Worm (Caenorhabditis elegans): ENCODE data around the gene F22E12.1.

Gene F22E12.1

DNA sequence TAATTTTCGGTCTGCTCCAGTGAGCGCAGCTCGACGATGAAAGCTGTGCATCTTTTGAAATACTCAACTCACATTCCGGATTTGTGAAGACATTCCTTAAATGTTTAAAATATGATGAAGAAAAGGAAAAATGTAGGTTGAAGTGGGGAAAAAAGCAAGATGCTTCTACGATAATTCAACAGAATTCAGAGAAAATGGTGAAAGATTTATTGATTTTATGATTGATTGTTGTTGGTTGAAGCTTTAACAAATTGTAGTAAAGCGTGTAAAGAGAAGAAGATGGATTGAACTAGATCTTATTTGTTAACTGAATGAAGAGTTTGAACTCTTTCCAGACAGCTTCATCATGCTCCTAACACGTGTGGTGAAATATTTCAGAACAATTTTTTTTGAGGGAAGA lies 32.9 kb upstream of the F22E12.1 start, which contains the start of gene ncx-5:
TSS of gene ncx-5 (minus strand) at position 101 of the 400 bp plus-strand sequence.
- TF ChIP-seq scrt-1 (GFP tag; IDR thresholded peaks at IDR 0.05) (no peak), F13C5.2 (tag; optimal IDR thresholded peaks at IDR 0.05) (no peak), tbx-37 (GFP tag; conservative IDR thresholded peaks at IDR 0.05) (no peak), ama-1 (optimal IDR thresholded peaks at IDR 0.05) (no peak)

DNA sequence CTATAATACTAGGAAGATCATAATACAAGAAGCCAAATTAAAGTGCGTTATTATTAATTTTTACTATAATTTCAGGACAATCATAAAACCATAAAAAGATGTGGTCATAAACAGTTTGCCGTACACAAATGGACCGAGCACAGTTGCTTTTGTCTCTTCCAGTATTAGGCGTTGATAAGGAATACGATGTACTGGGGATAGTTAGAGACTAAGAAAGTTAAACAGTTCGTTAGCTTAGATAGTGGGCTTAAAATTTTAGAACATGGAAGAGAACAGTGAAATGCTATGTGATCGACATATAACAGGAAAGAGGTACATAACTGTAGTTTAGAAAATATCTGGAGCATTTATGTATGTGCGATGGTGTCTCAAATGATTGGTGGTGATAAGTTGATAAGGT lies 28.2 kb upstream of the F22E12.1 start:
- TF ChIP-seq F13C5.2 (tag; optimal IDR thresholded peaks at IDR 0.05) (no peak), scrt-1 (GFP tag; IDR thresholded peaks at IDR 0.05) (no peak), sea-1 (GFP tag; conservative IDR thresholded peaks at IDR 0.05) (no peak), pes-1 (GFP tag; IDR thresholded peaks at IDR 0.05) (no peak), tbx-11 (GFP tag; IDR thresholded peaks at IDR 0.05) (no peak), ama-1 (optimal IDR thresholded peaks at IDR 0.05) (no peak), hmg-4 (GFP tag; optimal IDR thresholded peaks at IDR 0.05) (no peak), B0310.2 (tag; optimal IDR thresholded peaks at IDR 0.05) (no peak), ceh-36 (tag; optimal IDR thresholded peaks at IDR 0.05) (no peak), ceh-13 (GFP tag; optimal IDR thresholded peaks at IDR 0.05) (no peak), ets-7 (tag; optimal IDR thresholded peaks at IDR 0.05) (no peak), hnd-1 (tag; optimal IDR thresholded peaks at IDR 0.05) (no peak), flt-1 (GFP tag; IDR thresholded peaks at IDR 0.05) (no peak), aly-1 (tag; optimal IDR thresholded peaks at IDR 0.05) (no peak), hmbx-1 (tag; optimal IDR thresholded peaks at IDR 0.05) (no peak), tra-4 (tag; optimal IDR thresholded peaks at IDR 0.05) (no peak), tbx-37 (GFP tag; conservative IDR thresholded peaks at IDR 0.05) (no peak)

DNA sequence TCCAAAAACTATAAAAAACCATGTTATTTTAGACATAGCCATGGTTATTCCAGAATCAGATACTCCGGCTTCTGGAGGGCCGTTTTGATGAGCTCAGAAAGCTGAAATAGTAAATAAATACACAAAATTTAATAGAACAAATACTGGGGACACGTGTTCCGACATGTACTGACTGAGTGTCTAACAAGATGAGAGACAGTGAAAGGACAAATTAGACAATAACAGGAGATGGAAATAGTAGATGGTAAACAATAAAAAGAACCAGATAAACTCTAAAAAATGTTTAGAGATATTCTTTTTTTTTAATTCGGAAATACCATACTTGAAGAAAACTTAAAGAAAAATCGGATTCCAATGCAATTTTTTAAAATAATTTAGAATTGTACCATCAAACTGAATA lies 27.5 kb upstream of the F22E12.1 start, which contains the start of gene Y32F6B.1:
TSS of gene Y32F6B.1 (minus strand) at position 101 of the 400 bp plus-strand sequence.
- TF ChIP-seq tbx-37 (GFP tag; conservative IDR thresholded peaks at IDR 0.05) (no peak), ceh-13 (GFP tag; optimal IDR thresholded peaks at IDR 0.05) (no peak), hnd-1 (tag; optimal IDR thresholded peaks at IDR 0.05) (no peak), B0310.2 (tag; optimal IDR thresholded peaks at IDR 0.05) (no peak), hmg-4 (GFP tag; optimal IDR thresholded peaks at IDR 0.05) (no peak), ceh-36 (tag; optimal IDR thresholded peaks at IDR 0.05) (no peak), flt-1 (GFP tag; IDR thresholded peaks at IDR 0.05) (no peak), F13C5.2 (tag; optimal IDR thresholded peaks at IDR 0.05) (no peak), ama-1 (optimal IDR thresholded peaks at IDR 0.05) (no peak), tbx-11 (GFP tag; IDR thresholded peaks at IDR 0.05) (no peak), tra-4 (tag; optimal IDR thresholded peaks at IDR 0.05) (no peak), aly-1 (tag; optimal IDR thresholded peaks at IDR 0.05) (no peak), sea-1 (GFP tag; conservative IDR thresholded peaks at IDR 0.05) (no peak), pes-1 (GFP tag; IDR thresholded peaks at IDR 0.05) (no peak), scrt-1 (GFP tag; IDR thresholded peaks at IDR 0.05) (no peak), ets-7 (tag; optimal IDR thresholded peaks at IDR 0.05) (no peak), hmbx-1 (tag; optimal IDR thresholded peaks at IDR 0.05) (no peak)

DNA sequence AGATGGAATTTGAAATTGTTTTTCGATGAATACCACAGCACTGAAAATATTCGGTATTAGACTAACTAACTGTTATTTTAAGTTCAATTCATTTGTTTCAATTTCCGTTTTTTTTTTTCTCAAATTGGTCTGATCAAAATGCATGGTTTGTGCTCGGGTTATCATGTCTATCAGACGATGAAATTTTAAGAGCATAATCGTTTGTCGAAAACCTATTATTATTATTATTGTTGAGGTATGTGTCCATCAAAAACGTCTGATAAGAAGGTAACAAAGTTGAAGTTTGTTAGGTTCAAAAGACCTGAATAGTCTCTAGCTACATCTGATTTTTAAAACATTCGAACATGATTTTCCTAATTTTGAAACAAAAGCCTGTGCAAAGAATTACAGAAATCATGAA lies 26.8 kb upstream of the F22E12.1 start:
- TF ChIP-seq hmg-4 (GFP tag; optimal IDR thresholded peaks at IDR 0.05) (no peak), tra-4 (tag; optimal IDR thresholded peaks at IDR 0.05) (no peak), tbx-11 (GFP tag; IDR thresholded peaks at IDR 0.05) (no peak), hnd-1 (tag; optimal IDR thresholded peaks at IDR 0.05) (no peak)

DNA sequence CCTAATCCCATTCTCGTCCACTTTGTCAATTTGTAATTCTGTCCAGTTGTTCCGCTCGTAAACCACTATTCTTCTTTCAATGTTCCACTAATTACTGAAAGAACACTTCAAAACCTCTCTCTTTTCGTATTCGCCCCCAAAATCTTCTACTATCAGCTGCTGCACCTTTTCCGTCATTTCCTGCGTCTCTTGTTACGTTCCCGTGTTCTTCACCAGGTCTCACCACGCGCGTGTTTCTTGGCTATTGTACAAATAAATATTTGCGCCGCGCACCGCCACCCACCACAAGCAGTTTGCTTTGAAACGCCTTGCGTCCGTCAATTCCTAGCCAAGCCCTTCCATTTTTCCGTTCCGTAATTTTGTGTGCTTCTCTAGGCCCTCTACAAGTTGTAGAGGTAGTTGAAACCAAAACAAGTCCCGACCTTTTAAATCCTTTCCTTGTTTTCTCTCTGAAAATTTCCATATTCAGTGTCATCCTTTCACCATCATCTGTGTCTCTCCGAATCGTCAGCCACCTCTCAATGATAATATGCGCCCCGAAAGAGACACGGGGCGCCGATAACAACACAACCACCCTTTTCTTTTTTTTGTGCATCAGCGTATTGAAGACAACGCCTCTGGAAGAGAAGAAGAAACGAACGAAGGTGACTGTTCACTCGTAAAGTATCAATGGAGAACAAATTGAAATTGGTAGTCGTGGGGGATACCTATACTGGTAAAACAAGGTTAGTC lies 21.1 kb upstream of the F22E12.1 start, which contains the start of the genes crp-1 and Y32F6B.9:
TSS of gene crp-1 (plus strand) at position 468 of the 732 bp plus-strand sequence.
TSS of gene Y32F6B.9 (plus strand) at position 603 of the 732 bp plus-strand sequence.
- TF ChIP-seq hnd-1 (tag; optimal IDR thresholded peaks at IDR 0.05) (no peak), pes-1 (GFP tag; IDR thresholded peaks at IDR 0.05) (no peak), aly-1 (tag; optimal IDR thresholded peaks at IDR 0.05) (no peak), B0310.2 (tag; optimal IDR thresholded peaks at IDR 0.05) (no peak), sea-1 (GFP tag; conservative IDR thresholded peaks at IDR 0.05) (no peak), ama-1 (optimal IDR thresholded peaks at IDR 0.05) (no peak), tbx-11 (GFP tag; IDR thresholded peaks at IDR 0.05) (no peak), ceh-36 (tag; optimal IDR thresholded peaks at IDR 0.05) (no peak), tra-4 (tag; optimal IDR thresholded peaks at IDR 0.05) (no peak), scrt-1 (GFP tag; IDR thresholded peaks at IDR 0.05) (no peak), hmg-4 (GFP tag; optimal IDR thresholded peaks at IDR 0.05) (no peak), tbx-37 (GFP tag; conservative IDR thresholded peaks at IDR 0.05) (no peak), flt-1 (GFP tag; IDR thresholded peaks at IDR 0.05) (no peak)

DNA sequence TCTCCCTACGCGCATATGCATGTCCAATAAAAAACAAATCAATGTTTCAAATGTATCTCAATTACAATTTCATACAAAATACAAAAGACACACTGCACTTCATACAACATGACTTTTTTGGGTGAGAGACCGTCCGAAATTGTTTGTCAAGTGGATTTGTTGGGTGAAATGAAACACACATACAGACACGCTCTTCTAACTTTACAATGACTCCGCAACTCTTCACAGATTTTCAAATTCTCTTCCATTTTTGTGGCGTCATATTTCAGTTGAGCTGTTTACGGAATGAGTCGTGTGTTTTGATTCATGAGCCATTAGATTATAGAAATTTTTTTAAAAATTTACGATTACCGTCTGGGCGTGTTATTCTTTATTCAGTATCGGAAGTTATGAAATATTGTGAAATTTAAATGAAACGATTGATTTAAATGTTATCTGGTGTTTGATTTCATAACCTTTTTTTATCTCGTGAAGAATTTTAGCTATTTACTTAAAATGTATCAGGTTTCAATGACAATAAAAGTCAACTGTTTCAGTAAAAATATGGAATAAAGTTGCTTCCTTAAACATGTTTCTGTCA lies 19.8 kb upstream of the F22E12.1 start:
- TF ChIP-seq hnd-1 (tag; optimal IDR thresholded peaks at IDR 0.05) = no peak
- no peak for TF ChIP-seq sea-1 (GFP tag; conservative IDR thresholded peaks at IDR 0.05)
- TF ChIP-seq tbx-37 (GFP tag; conservative IDR thresholded peaks at IDR 0.05) = no peak
- TF ChIP-seq tbx-11 (GFP tag; IDR thresholded peaks at IDR 0.05) = no peak
- no peak for TF ChIP-seq flt-1 (GFP tag; IDR thresholded peaks at IDR 0.05)
- TF ChIP-seq hmbx-1 (tag; optimal IDR thresholded peaks at IDR 0.05) = no peak
- TF ChIP-seq aly-1 (tag; optimal IDR thresholded peaks at IDR 0.05) = no peak
- no peak for TF ChIP-seq ceh-13 (GFP tag; optimal IDR thresholded peaks at IDR 0.05)
- no peak for TF ChIP-seq ceh-36 (tag; optimal IDR thresholded peaks at IDR 0.05)
- no peak for TF ChIP-seq ets-7 (tag; optimal IDR thresholded peaks at IDR 0.05)
- no peak for TF ChIP-seq tra-4 (tag; optimal IDR thresholded peaks at IDR 0.05)

DNA sequence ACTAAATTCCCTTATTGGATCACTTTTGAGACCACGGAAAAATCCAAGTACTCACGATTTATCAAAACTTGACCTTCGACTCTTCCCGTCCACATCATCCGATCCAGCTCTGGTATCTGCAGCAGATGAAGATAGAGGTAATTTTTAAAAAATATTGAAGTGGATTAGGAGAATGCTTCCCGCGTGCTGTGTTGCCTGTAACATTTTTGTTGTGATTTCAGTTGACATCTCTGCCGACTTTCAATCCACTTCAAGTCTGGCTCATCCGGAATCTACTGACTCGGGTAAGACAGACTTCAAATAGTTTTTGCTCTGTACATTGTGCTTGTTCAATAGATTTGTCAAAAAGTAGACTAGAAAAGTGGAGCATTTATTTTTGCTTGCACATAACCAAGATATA lies 18.3 kb upstream of the F22E12.1 start:
- TF ChIP-seq scrt-1 (GFP tag; IDR thresholded peaks at IDR 0.05) (no peak), aly-1 (tag; optimal IDR thresholded peaks at IDR 0.05) (no peak), flt-1 (GFP tag; IDR thresholded peaks at IDR 0.05) (no peak), hnd-1 (tag; optimal IDR thresholded peaks at IDR 0.05) (no peak), tra-4 (tag; optimal IDR thresholded peaks at IDR 0.05) (no peak), pes-1 (GFP tag; IDR thresholded peaks at IDR 0.05) (no peak), ceh-13 (GFP tag; optimal IDR thresholded peaks at IDR 0.05) (no peak), ama-1 (optimal IDR thresholded peaks at IDR 0.05) (no peak), tbx-11 (GFP tag; IDR thresholded peaks at IDR 0.05) (no peak), hmg-4 (GFP tag; optimal IDR thresholded peaks at IDR 0.05) (no peak), sea-1 (GFP tag; conservative IDR thresholded peaks at IDR 0.05) (no peak), hmbx-1 (tag; optimal IDR thresholded peaks at IDR 0.05) (no peak), ets-7 (tag; optimal IDR thresholded peaks at IDR 0.05) (no peak)

All from whole organism, early embryonic.